Fruit fly (Drosophila melanogaster): ENCODE data around the gene CG5614.

CG5614 gene

DNA sequence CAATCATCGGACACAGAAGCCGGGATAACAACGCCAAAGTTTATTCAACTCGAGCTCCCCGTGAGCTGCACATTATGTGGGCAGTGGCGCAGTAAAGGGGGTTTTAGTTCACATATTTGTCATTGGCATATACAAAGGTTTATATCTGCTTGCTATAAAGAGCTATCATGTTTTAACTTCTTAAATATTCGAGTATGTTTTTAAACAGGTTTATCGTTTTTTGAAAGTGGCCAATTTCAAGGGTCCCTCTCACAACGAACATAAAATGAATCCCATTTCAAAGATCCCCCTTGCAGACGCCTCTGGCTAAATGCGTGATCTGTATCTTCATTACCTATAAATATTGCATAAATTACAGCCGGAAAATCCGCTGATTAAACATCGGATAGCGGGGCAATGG is 48.0 kb downstream of the CG5614 start (continued):
- no peak for TF ChIP-seq CHES-1-like (GFP tag; optimal IDR thresholded peaks at IDR 0.05)
- TF ChIP-seq CG34224 (GFP tag; IDR thresholded peaks at IDR 0.05; ENCODE audit: partially characterized antibody): no peak
- TF ChIP-seq CG34422 (GFP tag; IDR thresholded peaks at IDR 0.05): no peak
- no peak for TF ChIP-seq Side (GFP tag; optimal IDR thresholded peaks at IDR 0.05)
- peak; percentile 15 for TF ChIP-seq Ets65A (GFP tag)
- TF ChIP-seq ken (GFP tag; IDR thresholded peaks at IDR 0.05): no peak
- no peak for TF ChIP-seq hbn (GFP tag; IDR thresholded peaks at IDR 0.05; ENCODE audit: partially characterized antibody)
- no peak for TF ChIP-seq pita (GFP tag; optimal IDR thresholded peaks at IDR 0.05)
- no peak for TF ChIP-seq CG12299 (tag; optimal IDR thresholded peaks at IDR 0.05)
- TF ChIP-seq ci (GFP tag; IDR thresholded peaks at IDR 0.05): no peak
- no peak for TF ChIP-seq Fer1 (GFP tag; optimal IDR thresholded peaks at IDR 0.05)
- TF ChIP-seq Hmx (GFP tag; optimal IDR thresholded peaks at IDR 0.05): no peak
- TF ChIP-seq CG3407 (GFP tag; optimal IDR thresholded peaks at IDR 0.05): no peak
- TF ChIP-seq CG6765 (GFP tag; optimal IDR thresholded peaks at IDR 0.05): no peak
- no peak for TF ChIP-seq Ets97D (GFP tag; optimal IDR thresholded peaks at IDR 0.05)
- TF ChIP-seq CG9932 (GFP tag; IDR thresholded peaks at IDR 0.05): no peak
- no peak for TF ChIP-seq Deaf1 (tag; optimal IDR thresholded peaks at IDR 0.05)
- no peak for TF ChIP-seq Poxn (GFP tag; IDR thresholded peaks at IDR 0.05)
- no peak for TF ChIP-seq CG4424 (GFP tag; optimal IDR thresholded peaks at IDR 0.05)
- no peak for TF ChIP-seq Mad (GFP tag; optimal IDR thresholded peaks at IDR 0.05)
- TF ChIP-seq Mrtf (GFP tag; IDR thresholded peaks at IDR 0.05): no peak
- no peak for TF ChIP-seq bbx (GFP tag; IDR thresholded peaks at IDR 0.05; ENCODE audit: partially characterized antibody)
- TF ChIP-seq ab (GFP tag; optimal IDR thresholded peaks at IDR 0.05): no peak
- no peak for TF ChIP-seq CG6854 (GFP tag; optimal IDR thresholded peaks at IDR 0.05)
- TF ChIP-seq ap (GFP tag; IDR thresholded peaks at IDR 0.05): no peak
- no peak for TF ChIP-seq twi (tag; optimal IDR thresholded peaks at IDR 0.05)
- peak; percentile 31 for TF ChIP-seq lbe (GFP tag; optimal IDR thresholded peaks at IDR 0.05)
- TF ChIP-seq CG8765 (GFP tag; IDR thresholded peaks at IDR 0.05): no peak
- no peak for TF ChIP-seq oc (tag; optimal IDR thresholded peaks at IDR 0.05)
- TF ChIP-seq ttk (GFP tag; IDR thresholded peaks at IDR 0.05): no peak
- no peak for TF ChIP-seq corto (GFP tag; optimal IDR thresholded peaks at IDR 0.05)
- peak; percentile 20 for TF ChIP-seq CG5180 (GFP tag; optimal IDR thresholded peaks at IDR 0.05)
- TF ChIP-seq Dp (GFP tag; optimal IDR thresholded peaks at IDR 0.05): no peak
- no peak for TF ChIP-seq NC2α (GFP tag; optimal IDR thresholded peaks at IDR 0.05)
- no peak for TF ChIP-seq abd-A (tag; optimal IDR thresholded peaks at IDR 0.05)
- no peak for TF ChIP-seq CG1024 (GFP tag; IDR thresholded peaks at IDR 0.05)
- TF ChIP-seq dmrt11E (tag; optimal IDR thresholded peaks at IDR 0.05): no peak
- TF ChIP-seq HLH54F (GFP tag; optimal IDR thresholded peaks at IDR 0.05): no peak
- TF ChIP-seq unc-4 (GFP tag; IDR thresholded peaks at IDR 0.05; ENCODE audit: partially characterized antibody): no peak
- no peak for TF ChIP-seq sob (GFP tag; IDR thresholded peaks at IDR 0.05)
- 0 out of 2 replicates have a peak, but pooled peaks have one; percentile 5 for TF ChIP-seq Ada2b (GFP tag; IDR thresholded peaks at IDR 0.05)
- no peak for TF ChIP-seq CG8290 (GFP tag; optimal IDR thresholded peaks at IDR 0.05)
- no peak for TF ChIP-seq CG8290 (tag; optimal IDR thresholded peaks at IDR 0.05)
- TF ChIP-seq CG7372 (GFP tag; IDR thresholded peaks at IDR 0.05): no peak
- no peak for TF ChIP-seq inv (GFP tag; IDR thresholded peaks at IDR 0.05; ENCODE audit: partially characterized antibody)
- TF ChIP-seq CG3163 (GFP tag; optimal IDR thresholded peaks at IDR 0.05): no peak
- TF ChIP-seq CG11723 (GFP tag; optimal IDR thresholded peaks at IDR 0.05): no peak
- TF ChIP-seq MESR4 (GFP tag; optimal IDR thresholded peaks at IDR 0.05): no peak
- no peak for TF ChIP-seq pan (optimal IDR thresholded peaks at IDR 0.05)
- TF ChIP-seq pan (GFP tag; optimal IDR thresholded peaks at IDR 0.05 in 1 of 2, IDR thresholded peaks at IDR 0.05 in 1 of 2): peak in 1 of 2 experiments; percentile 28
- TF ChIP-seq klu (GFP tag; IDR thresholded peaks at IDR 0.05): no peak
- TF ChIP-seq CkIIα-i1 (GFP tag; IDR thresholded peaks at IDR 0.05): no peak
- TF ChIP-seq Hand (GFP tag; optimal IDR thresholded peaks at IDR 0.05): no peak

Measured in whole organism, embryonic.